Worm (Caenorhabditis elegans) whole organism, L3 larva: ENCODE data around the gene R151.2.

Experiments
- ZK546.5 ChIP-seq: sonication (generic microtip); optimal IDR thresholded peaks from 2 replicates; lab custom pipeline; 2017; ENCODE audit warnings: missing biosample characterization, missing genetic modification characterization
- aly-2 ChIP-seq: fragments of 150-350 bp; optimal IDR thresholded peaks from 2 replicates; lab custom pipeline; 2014; ENCODE audit warnings: missing biosample characterization, missing genetic modification characterization
- ama-1 ChIP-seq: fragments of 150-350 bp; optimal IDR thresholded peaks from 2 replicates; lab custom pipeline; 2018
- ceh-28 ChIP-seq: fragments of 150-350 bp; optimal IDR thresholded peaks from 2 replicates; lab custom pipeline; 2014; ENCODE audit warnings: missing biosample characterization, missing genetic modification reagents, missing genetic modification characterization
- ceh-82 ChIP-seq: fragments of 150-350 bp; optimal IDR thresholded peaks from 2 replicates; lab custom pipeline; 2014; ENCODE audit warnings: missing biosample characterization, missing genetic modification characterization
- ceh-9 ChIP-seq: sonication (generic microtip); optimal IDR thresholded peaks from 2 replicates; lab custom pipeline; 2018; ENCODE audit warnings: missing biosample characterization, missing genetic modification characterization
- egl-5 ChIP-seq: fragments of 150-350 bp; optimal IDR thresholded peaks from 2 replicates; lab custom pipeline; 2017; ENCODE audit warnings: missing biosample characterization, missing genetic modification reagents, missing genetic modification characterization, inconsistent platforms
- elt-1 ChIP-seq: fragments of 150-350 bp; optimal IDR thresholded peaks from 2 replicates; lab custom pipeline; 2014; ENCODE audit warnings: missing biosample characterization, missing genetic modification characterization
- elt-3 ChIP-seq, 3 experiments: fragments of 150-350 bp in 1 of 3; sonication (generic microtip) in 2 of 3; optimal IDR thresholded peaks; 2 replicates in 2 of 3; 4 replicates in 1 of 3; lab custom pipeline; 2014 to 2017; ENCODE audit warnings: missing biosample characterization in 3 of 3, missing genetic modification characterization in 3 of 3
- eor-1 ChIP-seq, 2 experiments: fragments of 150-350 bp; optimal IDR thresholded peaks; 2 replicates each; lab custom pipeline; 2014 to 2018; ENCODE audit warnings: missing biosample characterization in 2 of 2, missing genetic modification characterization in 2 of 2
- fkh-10 ChIP-seq: sonication (generic microtip); optimal IDR thresholded peaks from 2 replicates; lab custom pipeline; 2017; ENCODE audit warnings: missing biosample characterization, missing genetic modification reagents, missing genetic modification characterization
- fkh-2 ChIP-seq: fragments of 150-350 bp; optimal IDR thresholded peaks from 2 replicates; lab custom pipeline; 2014; ENCODE audit warnings: missing biosample characterization, missing genetic modification reagents, missing genetic modification characterization
- hmg-11 ChIP-seq: sonication (generic microtip); optimal IDR thresholded peaks from 2 replicates; lab custom pipeline; 2016; ENCODE audit warnings: missing genetic modification characterization, missing compliant biosample characterization
- jun-1 ChIP-seq: fragments of 150-350 bp; optimal IDR thresholded peaks from 2 replicates; lab custom pipeline; 2014; ENCODE audit warnings: missing biosample characterization, missing genetic modification reagents, missing genetic modification characterization
- lin-15B ChIP-seq: fragments of 150-350 bp; optimal IDR thresholded peaks from 2 replicates; lab custom pipeline; 2014; ENCODE audit warnings: missing biosample characterization, missing genetic modification characterization
- lin-39 ChIP-seq: fragments of 150-350 bp; optimal IDR thresholded peaks from 2 replicates; lab custom pipeline; 2018; ENCODE audit warnings: missing biosample characterization, missing genetic modification reagents, missing genetic modification characterization
- lsy-12 ChIP-seq: sonication (generic microtip); optimal IDR thresholded peaks from 2 replicates; lab custom pipeline; 2016; ENCODE audit warnings: mild to moderate bottlenecking, missing genetic modification characterization, missing compliant biosample characterization
- mdl-1 ChIP-seq: fragments of 150-350 bp; optimal IDR thresholded peaks from 2 replicates; lab custom pipeline; 2014; ENCODE audit warnings: missing biosample characterization, missing genetic modification characterization
- mml-1 ChIP-seq: fragments of 150-350 bp; sonication (generic microtip); optimal IDR thresholded peaks from 3 replicates; lab custom pipeline; 2014; ENCODE audit warnings: missing biosample characterization, missing genetic modification characterization
- nfya-1 ChIP-seq: sonication (generic microtip); optimal IDR thresholded peaks from 2 replicates; lab custom pipeline; 2017; ENCODE audit warnings: missing genetic modification characterization, mild to moderate bottlenecking, missing compliant biosample characterization, antibody characterized with exemption, moderate library complexity; ENCODE audit not compliant: insufficient read depth
- nhr-12 ChIP-seq: fragments of 150-350 bp; optimal IDR thresholded peaks from 2 replicates; lab custom pipeline; 2014; ENCODE audit warnings: missing biosample characterization, missing genetic modification characterization
- nhr-23 ChIP-seq: fragments of 150-350 bp; optimal IDR thresholded peaks from 2 replicates; lab custom pipeline; 2014; ENCODE audit warnings: missing biosample characterization, missing genetic modification reagents, missing genetic modification characterization
- nhr-28 ChIP-seq: fragments of 150-350 bp; optimal IDR thresholded peaks from 2 replicates; lab custom pipeline; 2014; ENCODE audit warnings: missing biosample characterization, missing genetic modification characterization
- nhr-43 ChIP-seq: sonication (generic microtip); optimal IDR thresholded peaks from 2 replicates; lab custom pipeline; 2016; ENCODE audit warnings: mild to moderate bottlenecking, missing genetic modification characterization, missing compliant biosample characterization; ENCODE audit not compliant: poor library complexity, severe bottlenecking
- nhr-67 ChIP-seq: fragments of 150-350 bp; optimal IDR thresholded peaks from 2 replicates; lab custom pipeline; 2014; ENCODE audit warnings: missing biosample characterization, missing genetic modification characterization
- nhr-76 ChIP-seq: fragments of 150-350 bp; sonication (generic microtip); optimal IDR thresholded peaks from 5 replicates; lab custom pipeline; 2014; ENCODE audit warnings: missing biosample characterization, missing genetic modification characterization
- nhr-77 ChIP-seq: fragments of 150-350 bp; optimal IDR thresholded peaks from 2 replicates; lab custom pipeline; 2014; ENCODE audit warnings: missing biosample characterization, missing genetic modification characterization
- pqm-1 ChIP-seq: fragments of 150-350 bp; optimal IDR thresholded peaks from 2 replicates; lab custom pipeline; 2017; ENCODE audit warnings: missing biosample characterization, missing genetic modification characterization, inconsistent platforms
- sea-2 ChIP-seq: fragments of 150-350 bp; sonication (generic microtip); optimal IDR thresholded peaks from 4 replicates; lab custom pipeline; 2014; ENCODE audit warnings: missing biosample characterization, missing genetic modification reagents, missing genetic modification characterization
- skn-1 ChIP-seq: fragments of 150-350 bp; optimal IDR thresholded peaks from 2 replicates; lab custom pipeline; 2014; ENCODE audit warnings: missing biosample characterization, missing genetic modification characterization
- snpc-4 ChIP-seq: fragments of 150-350 bp; optimal IDR thresholded peaks from 2 replicates; lab custom pipeline; 2014; ENCODE audit warnings: missing biosample characterization, missing genetic modification characterization
- tbx-2 ChIP-seq: sonication (generic microtip); optimal IDR thresholded peaks from 2 replicates; lab custom pipeline; 2016; ENCODE audit warnings: mild to moderate bottlenecking, missing genetic modification characterization, missing compliant biosample characterization
- unc-39 ChIP-seq: sonication (generic microtip); optimal IDR thresholded peaks from 4 replicates; lab custom pipeline; 2017; ENCODE audit warnings: missing biosample characterization, missing genetic modification characterization
- unc-62 ChIP-seq: fragments of 150-350 bp; sonication (generic microtip); optimal IDR thresholded peaks from 4 replicates; lab custom pipeline; 2014; ENCODE audit warnings: missing biosample characterization, missing genetic modification reagents, missing genetic modification characterization
- zag-1 ChIP-seq: fragments of 150-350 bp; optimal IDR thresholded peaks from 2 replicates; lab custom pipeline; 2014; ENCODE audit warnings: missing biosample characterization, missing genetic modification characterization
- ztf-4 ChIP-seq: fragments of 150-350 bp; optimal IDR thresholded peaks from 2 replicates; lab custom pipeline; 2014; ENCODE audit warnings: missing biosample characterization, missing genetic modification characterization

The R151.2 gene

DNA sequence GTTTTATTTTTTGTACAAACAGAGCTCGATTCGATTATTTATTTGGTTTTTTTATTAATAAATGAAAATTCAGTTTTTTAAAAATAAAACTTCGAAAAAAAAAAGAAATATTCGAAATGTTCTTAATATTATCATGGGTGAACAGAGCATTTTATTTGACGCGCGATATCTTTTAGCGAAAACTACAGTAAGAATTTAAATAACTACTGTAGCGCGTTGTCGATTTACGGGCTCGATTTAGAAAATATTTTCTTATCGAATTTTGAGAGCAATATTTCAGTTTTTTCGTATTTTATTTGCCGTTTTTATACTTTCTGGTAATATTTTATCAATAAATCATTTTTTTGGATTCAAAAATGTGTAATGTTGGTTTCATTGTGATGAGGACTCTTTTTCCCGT is 11.3 kb downstream of the R151.2 start:
- TF ChIP-seq skn-1 (no peak), mml-1 (tag; lab: Kevin White, UChicago) (no peak), unc-39 (tag; lab: Kevin White, UChicago) (no peak), unc-62 (no peak), nhr-23 (tag; lab: Kevin White, UChicago) (no peak), nhr-43 (tag; lab: Kevin White, UChicago) (no peak), pqm-1 (tag; lab: Kevin White, UChicago) (no peak), fkh-2 (no peak), ztf-4 (tag; lab: Kevin White, UChicago) (no peak), nhr-77 (no peak), ZK546.5 (tag; lab: Kevin White, UChicago) (no peak), ceh-82 (tag; lab: Kevin White, UChicago) (no peak)
- TF ChIP-seq, all 47 proteins: peak for 0

DNA sequence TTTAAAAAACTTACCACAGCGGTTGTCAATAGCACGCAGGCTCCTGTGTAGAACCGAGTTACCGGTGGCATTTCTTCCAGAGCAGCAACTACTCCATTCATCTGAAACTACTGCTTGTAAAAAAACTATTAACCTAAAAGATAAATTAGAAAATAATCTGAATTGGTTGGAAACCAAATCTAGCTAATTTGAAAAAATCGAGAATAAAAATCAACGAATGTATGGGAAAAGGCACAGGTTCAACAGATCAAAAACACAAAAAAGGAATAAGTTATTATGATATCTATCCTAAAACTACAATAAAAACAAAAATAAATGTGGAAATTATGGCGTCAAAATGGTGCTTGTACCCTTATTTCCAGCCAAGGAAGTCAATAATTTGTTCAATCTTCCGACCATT is 13.3 kb downstream of the R151.2 start, which contains the start of gene der-2:
Gene der-2 (minus strand): TSS at position 101 of the 400 bp plus-strand sequence.
- TF ChIP-seq nhr-76 (tag; lab: Kevin White, UChicago), result no peak
- no peak for TF ChIP-seq pqm-1 (tag; lab: Kevin White, UChicago)
- no peak for TF ChIP-seq ama-1 (lab: Kevin White, UChicago)

DNA sequence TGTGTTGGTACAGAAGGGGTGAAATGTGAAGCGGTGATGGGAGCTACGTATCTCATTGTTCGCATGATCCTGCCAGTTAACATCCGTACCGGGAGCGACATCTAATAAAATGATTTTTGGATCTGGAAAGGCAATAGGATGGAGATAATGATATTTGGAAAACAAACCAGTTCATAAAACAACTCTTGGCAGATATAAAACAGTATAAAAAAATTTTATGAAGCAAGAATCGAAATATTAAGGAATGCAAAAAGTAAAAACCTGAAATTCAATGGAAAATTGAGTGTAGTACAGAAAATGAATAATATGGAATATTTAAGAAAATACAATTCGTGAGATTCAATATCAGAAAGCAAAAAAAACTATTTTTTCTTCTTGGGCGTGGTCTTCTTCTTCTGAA is 16.8 kb downstream of the R151.2 start, which contains the start of gene hsp-75:
Gene hsp-75 (minus strand): TSS at position 101 of the 400 bp plus-strand sequence.
- TF ChIP-seq ZK546.5 (tag; lab: Kevin White, UChicago) (no peak), lin-15B (tag; lab: Kevin White, UChicago) (no peak), nhr-43 (tag; lab: Kevin White, UChicago) (no peak), elt-3 (tag; optimal IDR thresholded peaks at IDR 0.05; lab: Kevin White, UChicago) (no peak), tbx-2 (tag; lab: Kevin White, UChicago) (no peak), nhr-28 (tag; lab: Kevin White, UChicago) (no peak), nhr-67 (tag; lab: Kevin White, UChicago) (no peak), eor-1 (tag; optimal IDR thresholded peaks at IDR 0.05; lab: Kevin White, UChicago) (no peak), lsy-12 (no peak), pqm-1 (tag; lab: Kevin White, UChicago) (no peak), aly-2 (no peak)

DNA sequence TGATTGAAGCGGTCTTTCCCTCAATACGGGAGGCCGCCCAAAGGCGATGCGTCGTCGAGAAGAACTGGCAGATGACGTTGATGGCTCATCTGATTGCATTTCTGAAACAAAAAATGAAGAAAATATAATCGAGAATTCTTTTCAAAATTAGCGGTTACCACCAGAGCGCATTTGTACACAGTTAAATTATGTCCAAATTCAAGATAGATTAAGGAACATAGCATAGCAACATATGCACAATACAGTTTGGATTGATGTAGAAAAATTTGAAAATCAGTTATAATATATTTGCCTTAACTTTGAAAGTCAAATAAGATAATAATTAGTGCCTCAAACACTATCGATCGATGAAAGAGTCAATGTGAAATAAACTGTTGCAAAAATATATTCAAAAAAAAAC is 19.9 kb downstream of the R151.2 start, which contains the start of gene R151.8:
Gene R151.8 (minus strand): TSS at position 101 of the 400 bp plus-strand sequence.
- TF ChIP-seq aly-2 (no peak), snpc-4 (no peak), unc-62 (no peak), ztf-4 (tag; lab: Kevin White, UChicago) (no peak), fkh-10 (GFP tag; lab: Kevin White, UChicago) (no peak), nhr-76 (tag; lab: Kevin White, UChicago) (no peak), ZK546.5 (tag; lab: Kevin White, UChicago) (no peak), zag-1 (no peak), ceh-9 (tag; lab: Kevin White, UChicago) (no peak), ama-1 (lab: Kevin White, UChicago) (no peak), lsy-12 (no peak), nfya-1 (tag; lab: Kevin White, UChicago) (no peak), pqm-1 (tag; lab: Kevin White, UChicago) (no peak), fkh-2 (no peak), nhr-23 (tag; lab: Kevin White, UChicago) (no peak)

DNA sequence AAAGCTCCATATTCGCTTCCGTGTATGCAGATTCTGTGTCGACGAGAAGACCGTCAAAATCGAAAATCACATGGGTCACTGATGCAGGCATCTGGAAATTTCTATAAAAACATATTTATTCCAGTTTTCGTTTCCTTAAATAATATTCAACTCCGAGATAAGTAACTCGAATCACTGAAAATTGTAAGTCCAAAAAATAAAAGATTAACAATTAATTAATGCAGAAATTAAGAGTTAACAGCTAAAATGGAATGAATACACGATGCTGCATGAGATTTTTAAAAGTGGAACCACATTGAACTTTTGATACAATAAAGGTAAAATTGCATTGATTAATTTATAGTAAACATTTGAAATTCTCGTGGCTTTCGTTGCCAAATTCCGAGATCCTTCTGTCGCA is 21.1 kb downstream of the R151.2 start, which contains the start of gene R151.10:
Gene R151.10 (minus strand): TSS at position 101 of the 400 bp plus-strand sequence.
- TF ChIP-seq eor-1 (tag; optimal IDR thresholded peaks at IDR 0.05; lab: Kevin White, UChicago), result no peak
- TF ChIP-seq, all 47 proteins: peak for 0

DNA sequence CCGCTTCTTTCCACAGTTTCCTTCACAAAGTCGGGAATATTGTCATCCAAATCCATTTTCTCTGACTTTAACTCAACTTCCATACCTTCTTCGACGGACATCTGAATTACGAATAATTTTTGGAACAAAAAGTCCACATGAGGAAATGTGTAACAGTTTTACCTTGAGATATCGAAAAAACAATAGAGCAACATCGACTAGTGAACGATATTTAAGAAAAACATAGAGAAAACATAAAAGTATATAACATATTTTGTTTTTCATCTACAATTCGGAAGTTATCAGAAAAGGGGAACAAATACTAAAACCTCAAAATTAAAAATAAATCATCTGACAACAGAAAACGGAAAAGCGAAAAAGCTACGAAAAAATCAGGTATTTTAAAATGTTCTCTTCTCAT is 23.0 kb downstream of the R151.2 start, which contains the start of gene adr-2:
Gene adr-2 (minus strand): TSS at position 101 of the 400 bp plus-strand sequence.
- TF ChIP-seq nhr-12 (tag; lab: Kevin White, UChicago), result no peak
- no peak for TF ChIP-seq lin-15B (tag; lab: Kevin White, UChicago)

DNA sequence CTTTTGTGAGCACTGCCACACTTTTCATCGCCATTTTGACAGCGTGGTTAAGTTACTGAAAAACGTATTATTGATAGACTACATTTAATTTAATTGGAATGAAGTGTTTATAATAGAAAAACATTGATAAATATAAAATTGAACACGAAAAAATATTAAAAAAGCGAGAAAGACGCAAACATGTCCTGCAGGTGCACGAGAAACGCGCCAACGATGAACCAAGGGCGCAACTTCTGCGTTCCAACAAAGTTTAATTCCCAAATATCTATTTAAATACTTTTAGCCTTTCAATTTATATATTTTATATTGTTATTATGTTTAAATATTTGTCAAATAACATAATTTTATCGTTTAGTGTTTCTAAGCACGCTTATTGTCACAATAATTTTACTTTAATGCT is 24.4 kb downstream of the R151.2 start, which contains the start of gene ndus-8:
Gene ndus-8 (minus strand): TSS at position 55 of the 400 bp plus-strand sequence.
- TF ChIP-seq lin-39 (tag; lab: Kevin White, UChicago), result peak; percentile 24
- TF ChIP-seq unc-39 (tag; lab: Kevin White, UChicago), result no peak
- TF ChIP-seq egl-5 (tag; lab: Kevin White, UChicago), result peak; percentile 5
- no peak for TF ChIP-seq nhr-12 (tag; lab: Kevin White, UChicago)
- TF ChIP-seq mml-1 (tag; lab: Kevin White, UChicago), result no peak
- no peak for TF ChIP-seq nhr-28 (tag; lab: Kevin White, UChicago)
- peak; percentile 64 for TF ChIP-seq lin-15B (tag; lab: Kevin White, UChicago)
- no peak for TF ChIP-seq elt-1 (tag; lab: Kevin White, UChicago)
- TF ChIP-seq eor-1 (tag; optimal IDR thresholded peaks at IDR 0.05; lab: Kevin White, UChicago), result no peak
- TF ChIP-seq jun-1 (tag; lab: Kevin White, UChicago), result peak; percentile 25
- TF ChIP-seq nhr-43 (tag; lab: Kevin White, UChicago), result peak; percentile 44
- TF ChIP-seq skn-1, result no peak
- TF ChIP-seq mdl-1 (tag; lab: Kevin White, UChicago), result no peak
- peak; percentile 7 for TF ChIP-seq ceh-28 (tag; lab: Kevin White, UChicago)
- no peak for TF ChIP-seq ama-1 (lab: Kevin White, UChicago)
- TF ChIP-seq nhr-67 (tag; lab: Kevin White, UChicago), result no peak
- peak; percentile 89 for TF ChIP-seq nhr-23 (tag; lab: Kevin White, UChicago)
- no peak for TF ChIP-seq ceh-9 (tag; lab: Kevin White, UChicago)
- TF ChIP-seq hmg-11 (tag; lab: Kevin White, UChicago), result peak; percentile 45
- peak; percentile 52 for TF ChIP-seq nfya-1 (tag; lab: Kevin White, UChicago)
- TF ChIP-seq fkh-2, result no peak
- TF ChIP-seq sea-2 (GFP tag; lab: Kevin White, UChicago), result no peak
- TF ChIP-seq fkh-10 (GFP tag; lab: Kevin White, UChicago), result no peak
- no peak for TF ChIP-seq ztf-4 (tag; lab: Kevin White, UChicago)
